Worm (Caenorhabditis elegans) whole organism, L2 larva: Measurements from ENCODE around the gene srh-36.

Source experiments
- ama-1 ChIP-seq: fragments of 150-350 bp; optimal IDR thresholded peaks from 2 replicates; lab custom pipeline; 2018; ENCODE audit warnings: inconsistent platforms
- blmp-1 ChIP-seq: sonication (generic microtip); optimal IDR thresholded peaks from 2 replicates; lab custom pipeline; 2017; ENCODE audit warnings: missing genetic modification characterization, mild to moderate bottlenecking, missing compliant biosample characterization, antibody characterized with exemption, moderate library complexity; ENCODE audit not compliant: insufficient read depth
- snpc-4 ChIP-seq: fragments of 150-350 bp; optimal IDR thresholded peaks from 2 replicates; lab custom pipeline; 2014; ENCODE audit warnings: missing biosample characterization, missing genetic modification characterization
- zag-1 ChIP-seq: fragments of 150-350 bp; optimal IDR thresholded peaks from 2 replicates; lab custom pipeline; 2014; ENCODE audit warnings: missing biosample characterization, missing genetic modification characterization
- ztf-4 ChIP-seq: fragments of 150-350 bp; optimal IDR thresholded peaks from 2 replicates; lab custom pipeline; 2014; ENCODE audit warnings: missing biosample characterization, missing genetic modification characterization

DNA sequence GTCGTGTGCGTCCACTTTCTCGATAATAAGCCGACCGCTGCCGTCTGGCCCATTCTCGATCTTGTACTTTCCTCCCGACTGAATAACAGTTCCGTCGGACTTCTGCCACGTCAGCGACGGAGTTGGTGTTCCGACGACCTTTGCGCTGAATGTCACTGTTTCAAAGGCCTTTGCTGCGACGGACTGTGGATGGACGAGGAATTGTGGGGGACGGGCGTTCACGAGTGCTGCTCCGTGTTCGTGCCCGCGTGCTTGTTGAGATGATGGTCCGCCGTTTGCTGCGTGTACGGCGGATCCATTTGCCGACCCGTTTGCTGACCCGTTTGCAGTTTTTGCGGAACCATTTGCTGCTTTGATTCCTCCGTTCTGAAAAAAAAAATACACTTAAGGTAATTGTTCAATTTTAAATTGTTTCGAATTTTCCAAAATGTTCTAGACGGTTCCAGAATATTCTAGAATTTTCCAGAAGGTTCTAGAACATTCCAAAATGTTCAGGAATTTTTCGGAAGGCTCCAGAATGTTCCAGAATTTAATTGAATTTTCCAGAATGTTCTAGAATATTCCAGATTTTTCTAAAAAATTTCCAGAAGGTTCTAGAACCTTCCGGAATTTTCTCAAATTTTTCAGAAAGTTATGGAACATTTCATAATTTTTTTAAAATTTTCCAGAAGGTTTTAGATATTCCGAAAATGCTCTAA lies 22.1 kb downstream of the srh-36 start:
- TF ChIP-seq zag-1 (tag; lab: Kevin White, UChicago) = no peak
- no peak for TF ChIP-seq snpc-4 (tag; lab: Kevin White, UChicago)
- no peak for TF ChIP-seq ama-1 (lab: Kevin White, UChicago)
- no peak for TF ChIP-seq ztf-4
- no peak for TF ChIP-seq blmp-1 (tag; lab: Kevin White, UChicago)
